Fruit fly (Drosophila melanogaster): ENCODE data around the gene CG12206.

Gene CG12206

DNA sequence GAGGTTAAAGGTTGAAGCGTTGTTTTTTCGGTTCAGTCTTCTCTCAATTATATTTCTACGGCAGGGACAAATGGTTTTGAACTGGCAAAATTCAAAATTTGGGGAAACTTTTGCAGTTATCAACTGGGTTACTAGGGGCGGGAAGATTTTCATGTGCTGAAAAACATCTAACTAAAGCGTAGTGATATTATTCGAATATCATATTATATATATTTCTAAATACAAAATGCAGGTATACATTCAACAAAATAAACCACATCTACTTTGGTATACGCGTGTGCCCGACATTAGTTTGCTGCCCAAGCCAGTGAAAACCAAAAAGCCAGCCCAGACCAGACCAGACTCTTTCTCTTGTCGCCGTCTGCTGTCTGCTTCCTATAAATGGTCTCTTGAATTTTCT, 30.4 kb upstream of the CG12206 start, which contains the start of gene Gas8:
Gene Gas8 (minus strand): TSS at position 101 of the 400 bp plus-strand sequence.
- TF ChIP-seq pan (optimal IDR thresholded peaks at IDR 0.05): no peak
- no peak for TF ChIP-seq dsf (GFP tag; optimal IDR thresholded peaks at IDR 0.05; ENCODE audit: borderline replicate concordance)
- TF ChIP-seq OdsH (GFP tag; optimal IDR thresholded peaks at IDR 0.05): no peak

DNA sequence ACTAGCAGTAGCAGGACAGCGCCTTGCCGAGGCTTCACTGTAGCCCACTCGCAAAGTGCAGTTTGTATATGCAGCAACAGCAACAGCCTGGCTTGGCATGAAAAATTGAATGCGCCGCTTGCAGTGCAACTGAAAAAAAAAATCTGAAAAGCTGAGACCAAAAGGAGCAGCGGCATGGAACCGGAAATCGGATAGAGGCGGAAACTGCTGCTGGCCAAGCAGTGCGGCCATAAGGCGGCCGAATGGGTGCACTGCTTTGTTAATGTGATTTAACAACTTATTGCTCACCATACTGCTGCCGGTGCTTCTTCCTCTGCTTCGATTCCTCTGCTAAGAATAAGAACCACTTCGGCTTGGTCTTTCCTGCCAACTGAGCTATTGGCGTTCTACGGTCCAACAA, 29.9 kb upstream of the CG12206 start:
- TF ChIP-seq usp (GFP tag; optimal IDR thresholded peaks at IDR 0.05) (no peak), Jra (GFP tag; optimal IDR thresholded peaks at IDR 0.05) (no peak), psq (GFP tag; optimal IDR thresholded peaks at IDR 0.05) (no peak), br (GFP tag; optimal IDR thresholded peaks at IDR 0.05) (no peak), HLH106 (tag; optimal IDR thresholded peaks at IDR 0.05) (no peak), Hnf4 (GFP tag; optimal IDR thresholded peaks at IDR 0.05) (no peak), Vsx2 (GFP tag; optimal IDR thresholded peaks at IDR 0.05; ENCODE audit: partially characterized antibody) (no peak), rgr (GFP tag; optimal IDR thresholded peaks at IDR 0.05) (no peak), h (GFP tag; optimal IDR thresholded peaks at IDR 0.05) (no peak), CG9705 (GFP tag; optimal IDR thresholded peaks at IDR 0.05) (no peak), sv (GFP tag; optimal IDR thresholded peaks at IDR 0.05) (no peak), Myc (optimal IDR thresholded peaks at IDR 0.05) (no peak), Dfd (GFP tag; optimal IDR thresholded peaks at IDR 0.05) (no peak), Mio (GFP tag; optimal IDR thresholded peaks at IDR 0.05) (no peak), Dif (GFP tag; optimal IDR thresholded peaks at IDR 0.05; ENCODE audit: partially characterized antibody) (no peak), Abd-B (GFP tag; optimal IDR thresholded peaks at IDR 0.05) (no peak), CG32264 (GFP tag; optimal IDR thresholded peaks at IDR 0.05) (no peak), OdsH (GFP tag; optimal IDR thresholded peaks at IDR 0.05) (no peak), woc (GFP tag; optimal IDR thresholded peaks at IDR 0.05) (no peak), sage (GFP tag; optimal IDR thresholded peaks at IDR 0.05) (no peak)

DNA sequence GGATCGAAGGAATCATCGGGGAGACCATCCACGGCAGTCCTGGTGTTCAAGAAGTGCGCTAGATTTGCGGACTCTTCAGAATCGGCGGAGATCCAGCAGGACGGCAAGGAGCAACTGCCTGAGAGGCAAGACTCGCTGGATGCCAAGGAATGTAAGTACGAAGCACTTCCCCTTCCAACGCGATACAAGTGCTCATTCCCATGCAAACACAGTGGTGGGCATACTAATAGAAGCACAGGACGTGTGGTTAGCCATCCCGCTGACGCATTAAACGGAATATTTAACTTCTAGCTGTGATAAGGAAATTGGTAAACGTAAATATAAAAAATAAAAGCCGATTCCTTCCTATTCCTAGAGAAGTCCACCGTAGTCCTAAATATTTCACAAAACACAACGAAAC, 11.5 kb upstream of the CG12206 start:
- no peak for TF ChIP-seq sv (GFP tag; optimal IDR thresholded peaks at IDR 0.05)
- no peak for TF ChIP-seq Myc (optimal IDR thresholded peaks at IDR 0.05)
- no peak for TF ChIP-seq rgr (GFP tag; optimal IDR thresholded peaks at IDR 0.05)
- no peak for TF ChIP-seq Vsx2 (GFP tag; optimal IDR thresholded peaks at IDR 0.05; ENCODE audit: partially characterized antibody)
- no peak for TF ChIP-seq jim (GFP tag; optimal IDR thresholded peaks at IDR 0.05)
- TF ChIP-seq tai (GFP tag; optimal IDR thresholded peaks at IDR 0.05): no peak
- no peak for TF ChIP-seq fru (GFP tag; optimal IDR thresholded peaks at IDR 0.05)
- TF ChIP-seq Jra (GFP tag; optimal IDR thresholded peaks at IDR 0.05): no peak
- TF ChIP-seq CrebA (GFP tag; optimal IDR thresholded peaks at IDR 0.05; ENCODE audit: borderline replicate concordance): no peak
- TF ChIP-seq sage (GFP tag; optimal IDR thresholded peaks at IDR 0.05): no peak
- no peak for TF ChIP-seq dsf (GFP tag; optimal IDR thresholded peaks at IDR 0.05; ENCODE audit: borderline replicate concordance)
- no peak for TF ChIP-seq Hr83 (GFP tag; optimal IDR thresholded peaks at IDR 0.05; ENCODE audit: poor library complexity, severe bottlenecking)
- TF ChIP-seq CG9705 (GFP tag; optimal IDR thresholded peaks at IDR 0.05): no peak

DNA sequence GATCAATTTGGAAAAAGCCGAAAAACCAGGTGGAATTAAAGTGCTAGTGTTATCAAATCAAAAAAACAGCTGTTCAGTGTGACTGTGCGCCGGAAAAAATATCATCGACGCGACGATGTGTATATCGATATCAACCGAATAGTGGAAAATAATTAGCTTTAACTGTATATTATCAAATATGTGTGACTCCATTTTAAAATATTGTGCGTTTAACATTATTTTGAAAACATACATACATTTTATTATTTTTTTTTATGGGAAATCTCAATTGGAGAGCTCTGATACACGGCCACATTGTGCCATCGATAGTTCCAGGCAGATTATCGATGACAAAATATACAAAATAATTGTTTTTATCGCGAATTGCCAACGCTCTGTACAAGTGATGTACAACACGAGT, 11.0 kb upstream of the CG12206 start, which contains the start of the genes CG14270 and CG10803:
Gene CG14270 (minus strand): TSS at position 75 of the 400 bp plus-strand sequence.
Gene CG10803 (plus strand): TSS at position 347 of the 400 bp plus-strand sequence.
- peak; percentile 9 for TF ChIP-seq brk (GFP tag; optimal IDR thresholded peaks at IDR 0.05)
- TF ChIP-seq CG32264 (GFP tag; optimal IDR thresholded peaks at IDR 0.05): no peak
- TF ChIP-seq fru (GFP tag; optimal IDR thresholded peaks at IDR 0.05): no peak
- no peak for TF ChIP-seq pan (optimal IDR thresholded peaks at IDR 0.05)
- peak; percentile 68 for TF ChIP-seq tai (GFP tag; optimal IDR thresholded peaks at IDR 0.05)
- TF ChIP-seq psq (GFP tag; optimal IDR thresholded peaks at IDR 0.05): peak; percentile 4
- no peak for TF ChIP-seq Dfd (GFP tag; optimal IDR thresholded peaks at IDR 0.05)
- TF ChIP-seq OdsH (GFP tag; optimal IDR thresholded peaks at IDR 0.05): no peak
- no peak for TF ChIP-seq HLH106 (tag; optimal IDR thresholded peaks at IDR 0.05)
- TF ChIP-seq lola (GFP tag; optimal IDR thresholded peaks at IDR 0.05): no peak
- TF ChIP-seq woc (GFP tag; optimal IDR thresholded peaks at IDR 0.05): no peak
- TF ChIP-seq Vsx2 (GFP tag; optimal IDR thresholded peaks at IDR 0.05; ENCODE audit: partially characterized antibody): peak; percentile 2
- TF ChIP-seq N (GFP tag; optimal IDR thresholded peaks at IDR 0.05): no peak
- no peak for TF ChIP-seq dl (GFP tag; optimal IDR thresholded peaks at IDR 0.05; ENCODE audit: insufficient read depth in 1 of 2, partially characterized antibody in 2 of 2)
- TF ChIP-seq sage (GFP tag; optimal IDR thresholded peaks at IDR 0.05): no peak
- no peak for TF ChIP-seq Myc (optimal IDR thresholded peaks at IDR 0.05)
- peak in 1 of 2 experiments; percentile 14 for TF ChIP-seq foxo (GFP tag; optimal IDR thresholded peaks at IDR 0.05)
- TF ChIP-seq sv (GFP tag; optimal IDR thresholded peaks at IDR 0.05): no peak
- peak; percentile 51 for TF ChIP-seq Hnf4 (GFP tag; optimal IDR thresholded peaks at IDR 0.05)
- peak; percentile 27 for TF ChIP-seq Jra (GFP tag; optimal IDR thresholded peaks at IDR 0.05)
